Fruit fly (Drosophila melanogaster) whole organism, embryonic: ENCODE results near the gene Pi3K21B.

ENCODE experiments used
- CG12769 ChIP-seq: fragments of 200-800 bp; sonication (Bioruptor generic); optimal IDR thresholded peaks from 2 replicates; lab custom pipeline; 2019; ENCODE audit warnings: missing biosample characterization, mild to moderate bottlenecking, missing genetic modification characterization, moderate library complexity
- CG30403 ChIP-seq: fragments of 200-800 bp; sonication (Bioruptor generic); optimal IDR thresholded peaks from 3 replicates; lab custom pipeline; 2016; ENCODE audit warnings: missing biosample characterization, missing genetic modification characterization
- CG32532 ChIP-seq: fragments of 200-800 bp; sonication (Bioruptor generic); IDR thresholded peaks from 2 replicates; pipeline ENCODE4 v1.3.6; 2022; ENCODE audit warnings: missing biosample characterization, missing genetic modification characterization
- CG4820 ChIP-seq: fragments of 200-800 bp; sonication (Bioruptor generic); optimal IDR thresholded peaks from 3 replicates; lab custom pipeline; 2016; ENCODE audit warnings: missing biosample characterization, missing genetic modification characterization
- CG6683 ChIP-seq: fragments of 200-800 bp; sonication (Bioruptor generic); optimal IDR thresholded peaks from 2 replicates; lab custom pipeline; 2017; ENCODE audit warnings: missing biosample characterization, mild to moderate bottlenecking, missing genetic modification characterization, missing genetic modification reagents
- CG6689 ChIP-seq: fragments of 200-800 bp; sonication (Bioruptor generic); IDR thresholded peaks from 2 replicates; pipeline ENCODE4 v1.3.6; 2022; ENCODE audit warnings: missing biosample characterization, missing genetic modification characterization
- CG7556 ChIP-seq: fragments of 200-800 bp; sonication (Bioruptor generic); optimal IDR thresholded peaks from 2 replicates; lab custom pipeline; 2017; ENCODE audit warnings: missing biosample characterization, mild to moderate bottlenecking, missing genetic modification characterization
- eve ChIP-seq, 2 experiments: fragments of >200 bp; optimal IDR thresholded peaks; 2 replicates each; lab custom pipeline; 2017; ENCODE audit warnings: missing biosample characterization in 2 of 2, missing genetic modification characterization in 2 of 2
- h ChIP-seq: fragments of >200 bp; optimal IDR thresholded peaks from 2 replicates; lab custom pipeline; 2017
- pros ChIP-seq: fragments of 200-800 bp; sonication (Bioruptor generic); optimal IDR thresholded peaks from 3 replicates; lab custom pipeline; 2019; ENCODE audit warnings: missing biosample characterization, mild to moderate bottlenecking, missing genetic modification characterization, moderate library complexity
- run ChIP-seq: fragments of 200-800 bp; sonication (Bioruptor generic); optimal IDR thresholded peaks from 3 replicates; lab custom pipeline; 2018; ENCODE audit warnings: missing biosample characterization, mild to moderate bottlenecking, missing genetic modification characterization
- scrt ChIP-seq: fragments of 200-800 bp; sonication (Bioruptor generic); optimal IDR thresholded peaks from 2 replicates; lab custom pipeline; 2018; ENCODE audit warnings: missing biosample characterization, mild to moderate bottlenecking, missing genetic modification characterization, moderate library complexity
- sna ChIP-seq: fragments of 200-800 bp; sonication (Bioruptor generic); IDR thresholded peaks from 2 replicates; pipeline ENCODE4 v1.3.6; 2022; ENCODE audit warnings: missing biosample characterization, missing genetic modification characterization; ENCODE audit not compliant: partially characterized antibody
- stc ChIP-seq: fragments of 200-800 bp; sonication (Bioruptor generic); IDR thresholded peaks from 2 replicates; pipeline ENCODE4 v1.3.6; 2022; ENCODE audit warnings: missing biosample characterization, missing genetic modification characterization

- TF ChIP-seq run (tag; lab: Kevin White, UChicago) (no peak), CG12769 (tag; lab: Kevin White, UChicago) (no peak), scrt (no peak), CG32532 (GFP tag; lab: Robert Waterston, UW) (no peak), CG6689 (GFP tag; lab: Robert Waterston, UW) (no peak), stc (GFP tag; lab: Robert Waterston, UW) (no peak), CG7556 (no peak), pros (GFP tag; lab: Kevin White, UChicago) (no peak), eve (GFP tag; optimal IDR thresholded peaks at IDR 0.05; lab: Kevin White, UChicago) (no peak), h (no peak), sna (no peak), CG4820 (no peak), CG30403 (no peak), CG6683 (GFP tag; lab: Kevin White, UChicago) (no peak)
Measured at dm6 chr2L:321793-322192, 24.1 kb downstream of the Pi3K21B start, which contains the start of gene CG33127.
